Worm (Caenorhabditis elegans) whole organism, L1 larva: Measurements from ENCODE around the gene ZK354.6.

Experiments used
- Y116A8C.19 ChIP-seq: sonication (generic microtip); optimal IDR thresholded peaks from 2 replicates; lab custom pipeline; 2016; ENCODE audit warnings: missing compliant biosample characterization, missing genetic modification characterization, borderline replicate concordance
- ceh-82 ChIP-seq, 3 experiments: fragments of 150-350 bp in 1 of 3; sonication (generic microtip) in 2 of 3; optimal IDR thresholded peaks; 2 replicates each; lab custom pipeline; 2014 to 2017; ENCODE audit warnings: missing biosample characterization in 3 of 3, missing genetic modification characterization in 3 of 3
- hpl-2 ChIP-seq: fragments of 150-350 bp; optimal IDR thresholded peaks from 2 replicates; lab custom pipeline; 2014; ENCODE audit warnings: missing biosample characterization, missing genetic modification reagents, missing genetic modification characterization
- lin-15B ChIP-seq: fragments of 150-350 bp; sonication (generic microtip); optimal IDR thresholded peaks from 3 replicates; lab custom pipeline; 2014; ENCODE audit warnings: missing biosample characterization, missing genetic modification characterization
- nhr-28 ChIP-seq: fragments of 150-350 bp; optimal IDR thresholded peaks from 2 replicates; lab custom pipeline; 2014; ENCODE audit warnings: missing biosample characterization, missing genetic modification characterization
- pag-3 ChIP-seq: sonication (generic microtip); optimal IDR thresholded peaks from 2 replicates; lab custom pipeline; 2017; ENCODE audit warnings: missing genetic modification characterization, mild to moderate bottlenecking, missing compliant biosample characterization, antibody characterized with exemption, borderline replicate concordance; ENCODE audit not compliant: insufficient read depth
- pqm-1 ChIP-seq: sonication (generic microtip); optimal IDR thresholded peaks from 3 replicates; lab custom pipeline; 2017; ENCODE audit warnings: missing biosample characterization, missing genetic modification characterization
- unc-62 ChIP-seq: fragments of 150-350 bp; optimal IDR thresholded peaks from 2 replicates; lab custom pipeline; 2014; ENCODE audit warnings: missing biosample characterization, missing genetic modification reagents, missing genetic modification characterization
- unc-86 ChIP-seq: sonication (generic microtip); optimal IDR thresholded peaks from 2 replicates; lab custom pipeline; 2016; ENCODE audit warnings: missing genetic modification characterization, missing compliant biosample characterization

DNA sequence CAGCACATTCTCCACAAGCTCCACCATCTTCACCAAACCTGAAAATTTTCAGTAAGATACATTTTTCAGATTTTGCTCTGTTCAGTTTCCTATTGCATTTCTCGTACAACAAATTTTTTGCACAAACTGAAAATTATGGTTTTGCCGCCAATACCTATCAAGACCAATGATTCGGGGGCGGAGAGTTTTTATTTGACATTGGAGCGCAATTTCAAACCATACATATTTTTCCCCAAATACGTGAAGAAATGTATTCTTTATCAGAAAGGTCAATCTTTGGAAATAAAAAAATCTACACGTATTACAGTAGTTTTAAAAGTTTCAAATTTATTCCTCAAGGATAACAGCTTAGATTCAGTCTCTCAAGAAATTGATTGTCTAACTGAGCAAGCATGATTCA lies 30.9 kb downstream of the ZK354.6 start, which contains the start of gene F36H12.5:
- TF ChIP-seq pqm-1 (tag; lab: Kevin White, UChicago) (no peak), unc-62 (GFP tag; lab: Kevin White, UChicago) (no peak), Y116A8C.19 (no peak), hpl-2 (GFP tag; lab: Kevin White, UChicago) (no peak), ceh-82 (tag; optimal IDR thresholded peaks at IDR 0.05; lab: Kevin White, UChicago) (no peak), nhr-28 (tag; lab: Kevin White, UChicago) (no peak), pag-3 (tag; lab: Kevin White, UChicago) (no peak), lin-15B (no peak), unc-86 (tag; lab: Kevin White, UChicago) (no peak)
